Fruit fly (Drosophila melanogaster): Measurements from ENCODE around the gene stx.
A peak's percentile ranks its signal among the peaks of the same experiment; 100 is the strongest.

stx gene

dm6 chrX:10771856-10772592, 27.3 kb upstream of the stx start, which contains the start of gene CG15211 (continued):
- TF ChIP-seq CG4820 (GFP tag; optimal IDR thresholded peaks at IDR 0.05): peak; percentile 72
- peak; percentile 30 for TF ChIP-seq CG5245 (GFP tag; optimal IDR thresholded peaks at IDR 0.05)
- TF ChIP-seq Atf-2 (GFP tag; optimal IDR thresholded peaks at IDR 0.05): no peak
- peak; percentile 65 to 71 for TF ChIP-seq Trl (optimal IDR thresholded peaks at IDR 0.05)
- no peak for TF ChIP-seq Trl (GFP tag; optimal IDR thresholded peaks at IDR 0.05)
- peak; percentile 74 for TF ChIP-seq bcd (GFP tag; optimal IDR thresholded peaks at IDR 0.05)
- no peak for TF ChIP-seq usp (GFP tag; optimal IDR thresholded peaks at IDR 0.05)
- TF ChIP-seq fd3F (GFP tag; optimal IDR thresholded peaks at IDR 0.05): peak; percentile 54
- no peak for TF ChIP-seq fru (optimal IDR thresholded peaks at IDR 0.05)
- TF ChIP-seq Atf3 (GFP tag; optimal IDR thresholded peaks at IDR 0.05): peak; percentile 11
- TF ChIP-seq CG8944 (GFP tag; optimal IDR thresholded peaks at IDR 0.05): no peak
- TF ChIP-seq NC2β (GFP tag; optimal IDR thresholded peaks at IDR 0.05): no peak
- peak; percentile 20 for TF ChIP-seq CG6654 (GFP tag; optimal IDR thresholded peaks at IDR 0.05)
- TF ChIP-seq CG10267 (tag; optimal IDR thresholded peaks at IDR 0.05): peak; percentile 71
- TF ChIP-seq E2f2 (GFP tag; IDR thresholded peaks at IDR 0.05): peak; percentile 48
- TF ChIP-seq Sry-β (GFP tag; optimal IDR thresholded peaks at IDR 0.05): no peak
- TF ChIP-seq cg (GFP tag; optimal IDR thresholded peaks at IDR 0.05): peak; percentile 0
- 0 out of 2 replicates have a peak, but pooled peaks have one; percentile 11 for TF ChIP-seq CG10321 (GFP tag; IDR thresholded peaks at IDR 0.05)
- no peak for TF ChIP-seq Mes4 (GFP tag; optimal IDR thresholded peaks at IDR 0.05)
- 0 out of 2 replicates have a peak, but pooled peaks have one; percentile 26 for TF ChIP-seq wdn (GFP tag; IDR thresholded peaks at IDR 0.05)
- TF ChIP-seq luna (GFP tag; optimal IDR thresholded peaks at IDR 0.05): no peak
- TF ChIP-seq CG17359 (tag; optimal IDR thresholded peaks at IDR 0.05): peak; percentile 69
- no peak for TF ChIP-seq schlank (tag; optimal IDR thresholded peaks at IDR 0.05)
- TF ChIP-seq stc (GFP tag; IDR thresholded peaks at IDR 0.05): peak; percentile 73
- peak; percentile 14 for TF ChIP-seq Antp (GFP tag; optimal IDR thresholded peaks at IDR 0.05)
- peak; percentile 34; the same call in 1 of the 2 replicates for TF ChIP-seq al (GFP tag; IDR thresholded peaks at IDR 0.05)
- TF ChIP-seq ATbp (GFP tag; optimal IDR thresholded peaks at IDR 0.05): peak; percentile 66
- no peak for TF ChIP-seq slp2 (GFP tag; optimal IDR thresholded peaks at IDR 0.05)
- TF ChIP-seq CG7839 (tag; optimal IDR thresholded peaks at IDR 0.05): peak; percentile 80
- TF ChIP-seq ERR (GFP tag; optimal IDR thresholded peaks at IDR 0.05): no peak
- no peak for TF ChIP-seq hkb (optimal IDR thresholded peaks at IDR 0.05)
- TF ChIP-seq hkb (GFP tag; IDR thresholded peaks at IDR 0.05): no peak; the same call in none of the 2 replicates
- TF ChIP-seq corto (GFP tag; optimal IDR thresholded peaks at IDR 0.05): no peak
- peak; percentile 77 for TF ChIP-seq CG6689 (GFP tag; IDR thresholded peaks at IDR 0.05)
- peak in 1 of 2 experiments; percentile 64 for TF ChIP-seq Eip74EF (GFP tag; optimal IDR thresholded peaks at IDR 0.05)
- peak; percentile 87 for TF ChIP-seq CG7372 (GFP tag; IDR thresholded peaks at IDR 0.05)
- peak; percentile 48 for TF ChIP-seq CG9817 (tag; optimal IDR thresholded peaks at IDR 0.05)
- no peak for TF ChIP-seq p53 (GFP tag; optimal IDR thresholded peaks at IDR 0.05)
- TF ChIP-seq CG1024 (GFP tag; IDR thresholded peaks at IDR 0.05): no peak
- no peak for TF ChIP-seq tll (GFP tag; optimal IDR thresholded peaks at IDR 0.05)
- peak; percentile 55; the same call in 2 of the 3 replicates for TF ChIP-seq CG14050 (GFP tag; IDR thresholded peaks at IDR 0.05)
- TF ChIP-seq dm (GFP tag; optimal IDR thresholded peaks at IDR 0.05): peak; percentile 27
- peak; percentile 15 for TF ChIP-seq CG3838 (GFP tag; optimal IDR thresholded peaks at IDR 0.05)
- TF ChIP-seq CG7271 (tag; optimal IDR thresholded peaks at IDR 0.05): no peak
- peak; percentile 58; the same call in 1 of the 2 replicates for TF ChIP-seq CG32767 (GFP tag; IDR thresholded peaks at IDR 0.05)
- peak; percentile 42; the same call in 1 of the 2 replicates for TF ChIP-seq Bgb (GFP tag; IDR thresholded peaks at IDR 0.05; ENCODE audit: partially characterized antibody)
- peak; percentile 68; the same call in 1 of the 2 replicates for TF ChIP-seq HLH3B (GFP tag; IDR thresholded peaks at IDR 0.05)
- TF ChIP-seq CG1832 (GFP tag; optimal IDR thresholded peaks at IDR 0.05): peak; percentile 58
- peak; percentile 77 for TF ChIP-seq ara (GFP tag; IDR thresholded peaks at IDR 0.05)
- TF ChIP-seq slbo (GFP tag; IDR thresholded peaks at IDR 0.05): peak; percentile 36; the same call in 1 of the 2 replicates

All from whole organism, embryonic.